Worm (Caenorhabditis elegans): ENCODE measurements around the gene srg-33.

Gene srg-33

DNA sequence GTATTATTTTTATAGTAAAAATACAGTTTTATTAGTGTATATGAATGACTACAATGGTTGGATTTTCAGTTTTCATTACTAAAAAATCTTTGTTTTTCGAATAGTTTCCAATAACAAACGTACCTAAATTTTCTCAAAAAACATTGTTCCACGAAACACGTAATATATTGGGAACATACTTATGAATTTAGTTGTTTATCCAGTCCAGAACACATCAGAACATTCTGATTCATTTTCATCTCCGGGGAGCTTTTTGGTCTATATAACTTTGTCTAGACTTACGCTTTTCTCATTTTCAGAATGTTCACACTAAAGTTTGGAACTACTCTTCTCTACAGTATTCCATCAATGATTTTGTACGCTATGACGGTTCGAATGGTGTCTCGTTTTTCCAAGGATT lies at the start of gene srg-33:
TSS of gene srg-33 (plus strand) at position 301 of the 400 bp plus-strand sequence.
- TF ChIP-seq sem-2 (GFP tag; optimal IDR thresholded peaks at IDR 0.05) (no peak), ceh-39 (tag; optimal IDR thresholded peaks at IDR 0.05) (no peak), unc-120 (tag; optimal IDR thresholded peaks at IDR 0.05; ENCODE audit: poor library complexity, severe bottlenecking) (no peak), nhr-12 (tag; optimal IDR thresholded peaks at IDR 0.05) (no peak), bed-3 (GFP tag; optimal IDR thresholded peaks at IDR 0.05) (no peak), nhr-2 (tag; optimal IDR thresholded peaks at IDR 0.05) (no peak), nhr-237 (tag; optimal IDR thresholded peaks at IDR 0.05) (no peak), tbx-8 (GFP tag; optimal IDR thresholded peaks at IDR 0.05) (no peak), nhr-28 (tag; optimal IDR thresholded peaks at IDR 0.05) (no peak), mls-2 (tag; optimal IDR thresholded peaks at IDR 0.05) (no peak), unc-62 (GFP tag; optimal IDR thresholded peaks at IDR 0.05) (no peak), cnd-1 (tag; optimal IDR thresholded peaks at IDR 0.05) (no peak), sptf-1 (tag; optimal IDR thresholded peaks at IDR 0.05) (no peak), blmp-1 (tag; optimal IDR thresholded peaks at IDR 0.05) (no peak), lin-13 (tag; optimal IDR thresholded peaks at IDR 0.05) (no peak), pha-4 (tag; optimal IDR thresholded peaks at IDR 0.05) (no peak)

DNA sequence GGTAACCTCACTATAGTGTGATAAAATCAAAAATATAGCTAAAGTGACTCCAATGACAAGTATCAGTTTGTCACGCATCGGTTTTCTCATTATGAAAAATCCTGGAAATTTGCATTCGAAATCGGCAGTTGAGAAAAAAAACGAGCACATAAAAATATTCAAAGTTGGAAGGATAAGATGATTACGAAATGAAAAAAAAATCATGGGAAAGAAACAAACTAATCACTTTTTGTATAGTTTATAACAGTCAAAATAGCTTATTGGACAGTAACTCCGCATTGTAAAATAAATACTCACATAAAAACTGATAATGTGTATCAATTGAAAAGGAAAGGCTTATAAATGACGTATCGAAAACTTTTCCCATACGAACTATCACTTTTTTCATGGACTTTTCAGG lies 49.1 kb upstream of the srg-33 start, which contains the start of gene C16D9.4:
TSS of gene C16D9.4 (minus strand) at position 101 of the 400 bp plus-strand sequence.
- TF ChIP-seq ceh-83 (GFP tag; optimal IDR thresholded peaks at IDR 0.05) (no peak), lin-32 (GFP tag; optimal IDR thresholded peaks at IDR 0.05) (no peak), tbx-8 (GFP tag; optimal IDR thresholded peaks at IDR 0.05) (no peak), elt-3 (tag; optimal IDR thresholded peaks at IDR 0.05) (no peak), blmp-1 (tag; optimal IDR thresholded peaks at IDR 0.05) (no peak), cnd-1 (tag; optimal IDR thresholded peaks at IDR 0.05) (no peak), ceh-39 (tag; optimal IDR thresholded peaks at IDR 0.05) (no peak), mls-2 (tag; optimal IDR thresholded peaks at IDR 0.05) (no peak), nhr-28 (tag; optimal IDR thresholded peaks at IDR 0.05) (no peak), nhr-12 (tag; optimal IDR thresholded peaks at IDR 0.05) (no peak)

DNA sequence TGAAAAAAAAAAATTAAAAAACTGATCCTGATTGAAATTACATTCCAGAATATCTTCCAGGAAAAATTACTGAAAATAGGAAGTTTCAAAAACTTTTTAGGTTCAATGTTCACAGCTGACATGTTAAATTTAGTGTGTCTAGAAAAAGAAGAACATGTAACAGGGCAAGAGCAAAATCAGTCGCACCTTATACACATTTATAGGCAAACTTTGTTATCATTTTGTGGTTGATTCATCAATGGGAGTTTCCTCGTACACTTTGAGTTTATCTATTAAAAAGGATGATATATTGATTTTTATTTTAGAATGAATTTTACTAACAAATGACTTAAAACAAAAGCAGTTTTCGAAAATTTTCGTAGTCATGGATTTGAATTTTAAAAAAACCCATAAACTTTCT lies 48.7 kb upstream of the srg-33 start:
- no peak for TF ChIP-seq lsy-2 (tag; optimal IDR thresholded peaks at IDR 0.05)
- TF ChIP-seq pha-4 (tag; optimal IDR thresholded peaks at IDR 0.05), result no peak
- no peak for TF ChIP-seq snpc-4 (tag; optimal IDR thresholded peaks at IDR 0.05)
- TF ChIP-seq ztf-11 (tag; optimal IDR thresholded peaks at IDR 0.05), result no peak
- no peak for TF ChIP-seq tbx-8 (GFP tag; optimal IDR thresholded peaks at IDR 0.05)
- TF ChIP-seq flh-1 (GFP tag; optimal IDR thresholded peaks at IDR 0.05), result no peak
- no peak for TF ChIP-seq sem-2 (GFP tag; optimal IDR thresholded peaks at IDR 0.05)
- TF ChIP-seq nhr-237 (tag; optimal IDR thresholded peaks at IDR 0.05), result no peak
- TF ChIP-seq elt-3 (tag; optimal IDR thresholded peaks at IDR 0.05), result no peak
- TF ChIP-seq zip-8 (tag; optimal IDR thresholded peaks at IDR 0.05), result no peak

DNA sequence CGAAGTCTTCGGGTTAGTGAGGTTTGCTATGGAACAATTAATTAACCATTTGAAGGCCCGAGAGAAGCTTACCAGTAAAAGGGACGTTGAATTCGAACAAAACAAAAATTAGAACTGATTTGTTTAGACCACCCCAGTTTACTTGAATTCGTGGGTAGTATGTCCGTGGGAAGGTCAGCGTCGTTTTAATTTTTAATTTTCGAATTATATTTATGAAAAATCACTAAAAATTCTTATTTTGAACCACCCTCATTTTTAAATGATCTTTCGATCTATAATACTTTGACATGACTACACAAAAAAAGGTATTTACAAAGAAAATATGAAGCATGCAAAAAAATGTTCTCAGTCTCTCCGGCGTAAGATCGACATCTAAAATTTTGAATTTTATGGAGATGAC lies 46.4 kb upstream of the srg-33 start, which contains the start of gene C16D9.5:
TSS of gene C16D9.5 (minus strand) at position 101 of the 400 bp plus-strand sequence.
- no peak for TF ChIP-seq elt-3 (tag; optimal IDR thresholded peaks at IDR 0.05)
- no peak for TF ChIP-seq tbx-8 (GFP tag; optimal IDR thresholded peaks at IDR 0.05)
- TF ChIP-seq unc-62 (GFP tag; optimal IDR thresholded peaks at IDR 0.05), result no peak
- TF ChIP-seq M03D4.4 (tag; optimal IDR thresholded peaks at IDR 0.05), result no peak
- no peak for TF ChIP-seq sem-2 (GFP tag; optimal IDR thresholded peaks at IDR 0.05)
- no peak for TF ChIP-seq unc-39 (tag; optimal IDR thresholded peaks at IDR 0.05)
- TF ChIP-seq nhr-28 (tag; optimal IDR thresholded peaks at IDR 0.05), result no peak
- no peak for TF ChIP-seq mep-1 (tag; optimal IDR thresholded peaks at IDR 0.05)
- no peak for TF ChIP-seq hlh-1 (tag; optimal IDR thresholded peaks at IDR 0.05)
- no peak for TF ChIP-seq nhr-2 (tag; optimal IDR thresholded peaks at IDR 0.05)
- TF ChIP-seq ceh-39 (tag; optimal IDR thresholded peaks at IDR 0.05), result no peak
- TF ChIP-seq nhr-237 (tag; optimal IDR thresholded peaks at IDR 0.05), result no peak
- TF ChIP-seq flh-1 (GFP tag; optimal IDR thresholded peaks at IDR 0.05), result no peak

DNA sequence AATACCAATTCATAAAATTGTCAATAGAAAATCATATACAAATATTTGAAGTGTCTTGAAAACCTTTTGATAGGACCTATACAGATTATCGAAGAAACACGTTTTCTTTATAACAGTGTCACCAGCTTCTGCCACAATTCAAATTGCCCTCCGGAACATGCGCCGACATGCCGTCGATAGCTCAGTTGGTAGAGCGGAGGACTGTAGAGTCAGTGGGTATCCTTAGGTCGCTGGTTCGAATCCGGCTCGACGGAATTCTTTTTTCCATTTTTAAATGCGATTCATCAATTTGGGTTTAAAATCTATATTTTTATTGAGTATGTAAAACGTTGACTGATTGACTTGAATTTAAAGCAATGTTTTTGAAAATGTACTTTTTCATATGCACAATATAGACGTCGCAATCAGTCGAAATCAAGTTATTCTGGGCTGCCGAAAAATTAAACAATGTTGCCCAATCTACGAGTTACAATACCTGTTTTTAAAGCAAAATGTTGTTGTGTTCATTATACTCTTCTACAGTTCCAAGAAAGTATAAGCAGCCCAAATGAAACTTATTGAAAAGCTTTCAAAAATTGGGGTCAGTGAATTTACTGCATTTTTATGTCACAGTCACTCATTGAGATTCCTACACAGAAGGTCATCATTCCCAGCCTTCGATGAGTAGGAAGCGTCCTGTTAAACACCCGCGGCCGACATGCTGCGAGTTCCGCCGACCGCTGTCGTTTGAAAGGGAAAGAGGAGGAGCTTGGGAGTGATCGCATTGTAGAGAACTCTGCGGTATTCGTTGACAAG lies 44.4 kb upstream of the srg-33 start:
- peak; percentile 43 for TF ChIP-seq hlh-1 (tag; optimal IDR thresholded peaks at IDR 0.05)
- peak; percentile 71 for TF ChIP-seq ceh-83 (GFP tag; optimal IDR thresholded peaks at IDR 0.05)
- TF ChIP-seq nhr-237 (tag; optimal IDR thresholded peaks at IDR 0.05), result no peak

DNA sequence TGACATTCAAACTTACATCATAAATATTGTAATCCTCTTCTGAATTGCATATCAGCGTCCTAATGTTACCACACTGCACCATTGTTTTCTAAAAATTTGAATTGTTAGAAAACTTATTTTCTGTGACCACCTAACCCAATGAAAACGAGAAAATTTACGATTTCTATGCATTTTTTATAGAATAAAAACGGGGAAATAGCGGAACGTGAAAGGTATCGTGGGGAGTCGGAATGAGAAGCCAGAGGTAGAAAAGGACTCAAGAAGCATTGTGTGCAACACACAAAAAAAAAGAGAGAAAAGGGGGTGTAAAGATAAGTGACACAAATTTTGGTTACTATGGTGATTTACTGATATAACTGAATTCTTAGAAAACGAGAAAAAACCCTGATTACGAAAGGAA lies 41.7 kb upstream of the srg-33 start, which contains the start of gene C16D9.6:
TSS of gene C16D9.6 (minus strand) at position 101 of the 400 bp plus-strand sequence.
- TF ChIP-seq flh-1 (GFP tag; optimal IDR thresholded peaks at IDR 0.05) (no peak), cnd-1 (tag; optimal IDR thresholded peaks at IDR 0.05) (no peak), lin-32 (GFP tag; optimal IDR thresholded peaks at IDR 0.05) (no peak), nhr-28 (tag; optimal IDR thresholded peaks at IDR 0.05) (no peak), lsy-2 (tag; optimal IDR thresholded peaks at IDR 0.05) (no peak), blmp-1 (tag; optimal IDR thresholded peaks at IDR 0.05) (no peak), nhr-12 (tag; optimal IDR thresholded peaks at IDR 0.05) (no peak), sem-2 (GFP tag; optimal IDR thresholded peaks at IDR 0.05) (no peak), ceh-43 (GFP tag; optimal IDR thresholded peaks at IDR 0.05) (no peak), mep-1 (tag; optimal IDR thresholded peaks at IDR 0.05) (no peak), zip-8 (tag; optimal IDR thresholded peaks at IDR 0.05) (no peak), nhr-237 (tag; optimal IDR thresholded peaks at IDR 0.05) (no peak), pha-4 (tag; optimal IDR thresholded peaks at IDR 0.05) (no peak), mab-5 (tag; optimal IDR thresholded peaks at IDR 0.05) (no peak), ham-2 (GFP tag; optimal IDR thresholded peaks at IDR 0.05) (no peak)
